Worm (Caenorhabditis elegans) whole organism, mixed stage, embryonic: ENCODE results near the gene K07F5.15.

ENCODE experiments used
- M03D4.4 ChIP-seq: sonication (generic microtip); optimal IDR thresholded peaks from 2 replicates; lab custom pipeline; 2017; ENCODE audit warnings: mild to moderate bottlenecking, missing genetic modification characterization, missing compliant biosample characterization
- ceh-39 ChIP-seq: fragments of 150-350 bp; optimal IDR thresholded peaks from 2 replicates; lab custom pipeline; 2014; ENCODE audit warnings: missing biosample characterization, missing genetic modification characterization
- elt-3 ChIP-seq: fragments of 150-350 bp; optimal IDR thresholded peaks from 2 replicates; lab custom pipeline; 2014; ENCODE audit warnings: missing biosample characterization, missing genetic modification characterization
- flh-1 ChIP-seq: fragments of 200-800 bp; sonication (Bioruptor generic); optimal IDR thresholded peaks from 2 replicates; lab custom pipeline; 2018; ENCODE audit warnings: mild to moderate bottlenecking, missing genetic modification characterization, moderate library complexity, missing compliant biosample characterization
- ham-2 ChIP-seq: fragments of 200-800 bp; sonication (Bioruptor generic); optimal IDR thresholded peaks from 2 replicates; lab custom pipeline; 2018; ENCODE audit warnings: mild to moderate bottlenecking, missing genetic modification characterization, missing compliant biosample characterization
- lin-13 ChIP-seq: fragments of 150-350 bp; optimal IDR thresholded peaks from 2 replicates; lab custom pipeline; 2014; ENCODE audit warnings: missing biosample characterization, missing genetic modification characterization
- mab-5 ChIP-seq: fragments of 150-350 bp; optimal IDR thresholded peaks from 2 replicates; lab custom pipeline; 2014; ENCODE audit warnings: missing biosample characterization, missing genetic modification characterization
- mls-2 ChIP-seq: sonication (generic microtip); optimal IDR thresholded peaks from 2 replicates; lab custom pipeline; 2016; ENCODE audit warnings: mild to moderate bottlenecking, missing genetic modification characterization, moderate library complexity, missing compliant biosample characterization
- nhr-12 ChIP-seq: fragments of 150-350 bp; optimal IDR thresholded peaks from 2 replicates; lab custom pipeline; 2014; ENCODE audit warnings: missing biosample characterization, missing genetic modification characterization
- nhr-237 ChIP-seq: fragments of 150-350 bp; optimal IDR thresholded peaks from 2 replicates; lab custom pipeline; 2014; ENCODE audit warnings: missing biosample characterization, missing genetic modification characterization
- nhr-28 ChIP-seq: fragments of 150-350 bp; optimal IDR thresholded peaks from 2 replicates; lab custom pipeline; 2014; ENCODE audit warnings: missing biosample characterization, missing genetic modification characterization
- nhr-76 ChIP-seq: sonication (generic microtip); optimal IDR thresholded peaks from 2 replicates; lab custom pipeline; 2017; ENCODE audit warnings: missing biosample characterization, missing genetic modification characterization
- unc-62 ChIP-seq: fragments of 150-350 bp; optimal IDR thresholded peaks from 2 replicates; lab custom pipeline; 2014; ENCODE audit warnings: missing biosample characterization, missing genetic modification reagents, missing genetic modification characterization

DNA sequence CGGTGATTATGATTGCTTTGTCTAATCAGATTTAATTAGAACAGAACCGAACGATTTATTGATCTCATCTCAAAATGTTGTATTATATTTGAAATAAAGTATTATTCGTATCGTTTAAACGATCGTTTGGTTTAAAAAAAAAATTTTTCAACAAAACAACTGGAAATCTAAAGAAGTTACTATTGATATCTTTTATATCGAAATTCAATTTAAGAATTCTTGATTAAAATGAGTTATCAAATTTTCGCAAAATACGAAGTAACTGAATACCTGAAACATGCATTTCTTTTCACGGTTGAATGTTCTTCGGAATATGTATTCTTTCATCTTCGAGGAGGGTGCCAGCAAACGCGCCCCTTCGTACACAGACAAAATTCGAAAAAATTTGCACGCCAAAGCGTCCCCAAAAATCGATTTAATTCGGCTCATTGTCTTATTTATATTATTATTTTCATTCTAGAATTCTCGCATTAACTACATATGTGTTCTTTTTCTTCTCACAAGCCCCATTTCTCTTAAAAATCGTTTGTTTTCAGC lies 6.9 kb upstream of the K07F5.15 start, which contains the start of gene npp-1:
- TF ChIP-seq elt-3 (tag; lab: Kevin White, UChicago) (no peak), ceh-39 (tag; lab: Kevin White, UChicago) (peak; percentile 67), nhr-76 (tag; lab: Kevin White, UChicago) (no peak), lin-13 (no peak), nhr-12 (tag; lab: Kevin White, UChicago) (no peak), unc-62 (GFP tag; lab: Kevin White, UChicago) (no peak), mab-5 (tag; lab: Kevin White, UChicago) (no peak), M03D4.4 (tag; lab: Kevin White, UChicago) (no peak), ham-2 (GFP tag; lab: Kevin White, UChicago) (no peak), mls-2 (tag; lab: Kevin White, UChicago) (no peak), nhr-237 (tag; lab: Kevin White, UChicago) (no peak), flh-1 (GFP tag; lab: Kevin White, UChicago) (no peak), nhr-28 (tag; lab: Kevin White, UChicago) (no peak)
